Fruit fly (Drosophila melanogaster): ENCODE results near the gene Ranbp21.

Ranbp21 gene

DNA sequence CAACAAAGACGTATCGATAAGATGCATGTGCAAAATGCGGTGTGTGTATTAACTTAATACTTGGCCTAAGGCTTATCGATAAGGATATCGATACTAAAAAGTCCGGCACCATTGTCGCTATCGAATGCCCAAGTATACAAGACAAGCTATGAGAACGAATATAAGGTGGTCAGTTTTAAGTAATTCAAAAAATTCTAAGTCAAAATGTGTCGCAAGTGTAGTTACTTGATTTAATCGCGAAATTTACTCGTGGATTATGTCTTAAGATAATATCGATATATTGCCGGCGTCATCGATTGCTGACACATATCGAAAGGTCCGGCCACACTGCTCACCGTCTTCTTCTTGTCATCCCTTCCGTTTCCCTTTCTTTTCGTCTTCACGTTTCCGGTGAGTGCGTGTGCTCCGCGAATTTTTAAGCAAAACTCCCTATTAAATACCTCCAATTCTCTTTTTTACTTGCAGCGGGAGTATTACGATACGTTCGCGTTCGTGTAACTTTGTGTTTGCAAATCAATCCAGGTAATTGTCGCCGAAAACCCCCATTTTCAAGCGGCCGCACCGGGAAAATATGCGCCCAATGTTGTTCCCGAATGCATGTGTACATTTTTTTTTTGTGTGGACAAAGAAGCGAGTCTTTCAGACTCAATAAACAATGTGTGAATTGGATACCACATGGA lies 54.2 kb downstream of the Ranbp21 start, which contains the start of gene RpS10b (continued):
- TF ChIP-seq D (optimal IDR thresholded peaks at IDR 0.05) (peak; percentile 56), D (GFP tag; optimal IDR thresholded peaks at IDR 0.05) (peak; percentile 90), Dek (tag; optimal IDR thresholded peaks at IDR 0.05) (peak; percentile 56), CG8944 (GFP tag; optimal IDR thresholded peaks at IDR 0.05) (peak; percentile 73), CG3281 (GFP tag; optimal IDR thresholded peaks at IDR 0.05) (peak; percentile 94), Tbp (GFP tag; optimal IDR thresholded peaks at IDR 0.05) (peak; percentile 39), ken (GFP tag; IDR thresholded peaks at IDR 0.05) (peak; percentile 67), CG32532 (GFP tag; IDR thresholded peaks at IDR 0.05) (peak; percentile 96), CG31388 (GFP tag; optimal IDR thresholded peaks at IDR 0.05) (peak; percentile 29), CG33557 (GFP tag; optimal IDR thresholded peaks at IDR 0.05) (peak; percentile 86), CG12104 (GFP tag; optimal IDR thresholded peaks at IDR 0.05) (peak; percentile 94), Dip2 (GFP tag; IDR thresholded peaks at IDR 0.05) (no peak), lilli (GFP tag; optimal IDR thresholded peaks at IDR 0.05) (peak; percentile 28), Dip3 (GFP tag; optimal IDR thresholded peaks at IDR 0.05) (peak; percentile 76), fd3F (GFP tag; optimal IDR thresholded peaks at IDR 0.05) (peak; percentile 77), CG11560 (tag; IDR thresholded peaks at IDR 0.05) (peak; percentile 73; the same call in 1 of the 3 replicates), nau (GFP tag; optimal IDR thresholded peaks at IDR 0.05) (peak; percentile 96), toy (GFP tag; IDR thresholded peaks at IDR 0.05) (peak; percentile 54), tio (GFP tag; optimal IDR thresholded peaks at IDR 0.05) (peak; percentile 62), CG11504 (tag; optimal IDR thresholded peaks at IDR 0.05) (peak; percentile 77), CG10979 (tag; optimal IDR thresholded peaks at IDR 0.05) (peak; percentile 77), CG4328 (GFP tag; optimal IDR thresholded peaks at IDR 0.05) (peak; percentile 96), CG7271 (tag; optimal IDR thresholded peaks at IDR 0.05) (peak; percentile 95), Gug (GFP tag; IDR thresholded peaks at IDR 0.05) (peak; percentile 49; the same call in 2 of the 4 replicates), grau (tag; optimal IDR thresholded peaks at IDR 0.05) (peak; percentile 81), wdn (GFP tag; IDR thresholded peaks at IDR 0.05) (peak; percentile 72), CG12659 (GFP tag; optimal IDR thresholded peaks at IDR 0.05) (peak; percentile 96), CG32767 (GFP tag; IDR thresholded peaks at IDR 0.05) (no peak), seq (GFP tag; IDR thresholded peaks at IDR 0.05) (peak; percentile 83), CG6765 (GFP tag; optimal IDR thresholded peaks at IDR 0.05) (peak; percentile 97), D19A (tag; optimal IDR thresholded peaks at IDR 0.05) (peak; percentile 31), lmd (GFP tag; IDR thresholded peaks at IDR 0.05) (peak; percentile 65), CG17359 (tag; optimal IDR thresholded peaks at IDR 0.05) (peak; percentile 81), otp (GFP tag; IDR thresholded peaks at IDR 0.05) (peak; percentile 87), CG12236 (GFP tag; optimal IDR thresholded peaks at IDR 0.05) (peak; percentile 88), exex (tag; optimal IDR thresholded peaks at IDR 0.05) (peak; percentile 66), HmgD (GFP tag; optimal IDR thresholded peaks at IDR 0.05) (peak; percentile 80), CG2712 (tag; optimal IDR thresholded peaks at IDR 0.05) (peak; percentile 74), yki (optimal IDR thresholded peaks at IDR 0.05) (no peak), Hsf (GFP tag; optimal IDR thresholded peaks at IDR 0.05) (peak; percentile 89), Fer3 (tag; optimal IDR thresholded peaks at IDR 0.05) (peak; percentile 86), ato (GFP tag; IDR thresholded peaks at IDR 0.05; ENCODE audit: partially characterized antibody) (peak; percentile 74; the same call in 1 of the 2 replicates), Lhr (GFP tag; optimal IDR thresholded peaks at IDR 0.05) (peak; percentile 97), ham (GFP tag; IDR thresholded peaks at IDR 0.05) (peak; percentile 71; the same call in 1 of the 2 replicates), BtbVII (GFP tag; optimal IDR thresholded peaks at IDR 0.05) (peak; percentile 94), Ets97D (GFP tag; optimal IDR thresholded peaks at IDR 0.05) (peak; percentile 99), Nf-YB (GFP tag; optimal IDR thresholded peaks at IDR 0.05) (peak; percentile 76), Jarid2 (GFP tag; optimal IDR thresholded peaks at IDR 0.05) (peak; percentile 82), sima (GFP tag; optimal IDR thresholded peaks at IDR 0.05) (peak; percentile 84), GATAe (GFP tag; conservative IDR thresholded peaks at IDR 0.05) (no peak)

All from whole organism, embryonic.